Worm (Caenorhabditis elegans) whole organism, early embryonic: Measurements from ENCODE around the gene W02B8.1.

Source experiments
- aly-1 ChIP-seq: sonication (generic microtip); optimal IDR thresholded peaks from 2 replicates; lab custom pipeline; 2016; ENCODE audit warnings: missing genetic modification characterization, missing compliant biosample characterization
- ama-1 ChIP-seq: fragments of 150-350 bp; optimal IDR thresholded peaks from 2 replicates; lab custom pipeline; 2014
- flt-1 ChIP-seq: fragments of 200-800 bp; sonication (Bioruptor generic); IDR thresholded peaks from 2 replicates; pipeline ENCODE4 v1.3.6; 2022; ENCODE audit warnings: missing genetic modification characterization, missing compliant biosample characterization
- hnd-1 ChIP-seq: sonication (generic microtip); optimal IDR thresholded peaks from 2 replicates; lab custom pipeline; 2016; ENCODE audit warnings: missing genetic modification characterization, missing compliant biosample characterization
- sea-1 ChIP-seq: fragments of 200-800 bp; sonication (Bioruptor generic); conservative IDR thresholded peaks from 2 replicates; pipeline ENCODE4 v1.3.6; 2022; ENCODE audit warnings: missing genetic modification characterization, missing compliant biosample characterization
- tbx-11 ChIP-seq: fragments of 200-800 bp; sonication (Bioruptor generic); IDR thresholded peaks from 2 replicates; pipeline ENCODE4 v1.3.6; 2022; ENCODE audit warnings: missing genetic modification characterization, missing compliant biosample characterization
- tbx-37 ChIP-seq: fragments of 200-800 bp; sonication (Bioruptor generic); conservative IDR thresholded peaks from 2 replicates; pipeline ENCODE4 v1.3.6; 2022; ENCODE audit warnings: missing genetic modification reagents, missing genetic modification characterization, missing compliant biosample characterization
- tra-4 ChIP-seq: sonication (generic microtip); optimal IDR thresholded peaks from 2 replicates; lab custom pipeline; 2017; ENCODE audit warnings: missing genetic modification characterization, missing compliant biosample characterization

ce11 chrII:13852004-13852403 is 49.9 kb downstream of the W02B8.1 start, which contains the start of gene F08G2.8:
- TF ChIP-seq hnd-1 (tag; lab: Kevin White, UChicago) (no peak), ama-1 (lab: Kevin White, UChicago) (no peak), sea-1 (no peak), flt-1 (no peak), aly-1 (tag; lab: Kevin White, UChicago) (no peak), tbx-37 (no peak), tbx-11 (GFP tag; lab: Robert Waterston, UW) (no peak), tra-4 (tag; lab: Kevin White, UChicago) (no peak)
